Fruit fly (Drosophila melanogaster) whole organism, prepupa: ENCODE measurements around the gene Vps26.

Source experiments
- CG11762 ChIP-seq: fragments of 200-800 bp; sonication (Bioruptor generic); optimal IDR thresholded peaks from 3 replicates; lab custom pipeline; 2016; ENCODE audit warnings: missing biosample characterization, missing genetic modification characterization; ENCODE audit not compliant: insufficient read depth
- CG16779 ChIP-seq: fragments of 200-800 bp; sonication (Bioruptor generic); optimal IDR thresholded peaks from 3 replicates; lab custom pipeline; 2017; ENCODE audit warnings: missing biosample characterization, mild to moderate bottlenecking, missing genetic modification characterization
- CG32006 ChIP-seq: fragments of 200-800 bp; sonication (Bioruptor generic); optimal IDR thresholded peaks from 3 replicates; lab custom pipeline; 2017; ENCODE audit warnings: missing biosample characterization, mild to moderate bottlenecking, missing genetic modification characterization
- CG4318 ChIP-seq: fragments of 200-800 bp; sonication (Bioruptor generic); optimal IDR thresholded peaks from 3 replicates; lab custom pipeline; 2017; ENCODE audit warnings: missing biosample characterization, mild to moderate bottlenecking, missing genetic modification characterization
- CG7368 ChIP-seq: fragments of 200-800 bp; sonication (Bioruptor generic); optimal IDR thresholded peaks from 3 replicates; lab custom pipeline; 2016; ENCODE audit warnings: missing biosample characterization, missing genetic modification characterization
- Sox102F ChIP-seq: fragments of 200-800 bp; sonication (Bioruptor generic); optimal IDR thresholded peaks from 2 replicates; lab custom pipeline; 2016; ENCODE audit warnings: missing biosample characterization, mild to moderate bottlenecking, missing genetic modification characterization
- dsx ChIP-seq: fragments of 200-800 bp; optimal IDR thresholded peaks from 3 replicates; lab custom pipeline; 2019; ENCODE audit warnings: missing biosample characterization, mild to moderate bottlenecking, missing genetic modification characterization, moderate library complexity; ENCODE audit not compliant: poor library complexity, severe bottlenecking
- fkh ChIP-seq: fragments of 200-800 bp; sonication (Bioruptor generic); optimal IDR thresholded peaks from 3 replicates; lab custom pipeline; 2017; ENCODE audit warnings: missing biosample characterization, mild to moderate bottlenecking, missing genetic modification characterization, moderate library complexity
- net ChIP-seq: fragments of 200-800 bp; sonication (Bioruptor generic); optimal IDR thresholded peaks from 3 replicates; lab custom pipeline; 2016; ENCODE audit warnings: missing biosample characterization, missing genetic modification characterization

dm6 chrX:1903077-1903476 lies 29.4 kb downstream of the Vps26 start, which contains the start of gene CG32801:
- TF ChIP-seq net (GFP tag; lab: Kevin White, UChicago) (no peak), fkh (no peak), dsx (GFP tag; lab: Kevin White, UChicago) (no peak), CG16779 (tag; lab: Kevin White, UChicago) (no peak), CG11762 (GFP tag; lab: Kevin White, UChicago) (no peak), CG32006 (GFP tag; lab: Kevin White, UChicago) (no peak), CG7368 (GFP tag; lab: Kevin White, UChicago) (no peak), CG4318 (GFP tag; lab: Kevin White, UChicago) (no peak), Sox102F (GFP tag; lab: Kevin White, UChicago) (no peak)
